Fruit fly (Drosophila melanogaster) whole organism, embryonic: ENCODE measurements around the gene IntS4.

Experiments
- Antp ChIP-seq: fragments of 200-800 bp; sonication (Bioruptor generic); optimal IDR thresholded peaks from 3 replicates; lab custom pipeline; 2016; ENCODE audit warnings: missing biosample characterization, missing genetic modification characterization
- Blimp-1 ChIP-seq: fragments of 200-800 bp; sonication (Bioruptor generic); optimal IDR thresholded peaks from 3 replicates; lab custom pipeline; 2018; ENCODE audit warnings: missing biosample characterization, missing genetic modification characterization, mild to moderate bottlenecking, moderate library complexity, missing genetic modification reagents
- BtbVII ChIP-seq: fragments of 200-800 bp; sonication (Bioruptor generic); optimal IDR thresholded peaks from 3 replicates; lab custom pipeline; 2017; ENCODE audit warnings: missing biosample characterization, mild to moderate bottlenecking, missing genetic modification characterization
- CG11560 ChIP-seq: fragments of 200-800 bp; sonication (Bioruptor generic); IDR thresholded peaks from 3 replicates; pipeline ENCODE4 v1.3.6; 2022; ENCODE audit warnings: missing biosample characterization, missing genetic modification characterization
- CG12299 ChIP-seq: fragments of 200-800 bp; sonication (Bioruptor generic); optimal IDR thresholded peaks from 2 replicates; lab custom pipeline; 2018; ENCODE audit warnings: missing biosample characterization, mild to moderate bottlenecking, missing genetic modification characterization
- CG14965 ChIP-seq: fragments of 200-800 bp; sonication (Bioruptor generic); optimal IDR thresholded peaks from 2 replicates; lab custom pipeline; 2016; ENCODE audit warnings: missing biosample characterization, missing genetic modification characterization, borderline replicate concordance
- CG1603 ChIP-seq: fragments of 200-800 bp; sonication (Bioruptor generic); optimal IDR thresholded peaks from 2 replicates; lab custom pipeline; 2019; ENCODE audit warnings: missing biosample characterization, mild to moderate bottlenecking, missing genetic modification characterization, moderate library complexity
- CG1647 ChIP-seq: fragments of 200-800 bp; sonication (Bioruptor generic); optimal IDR thresholded peaks from 3 replicates; lab custom pipeline; 2016; ENCODE audit warnings: missing biosample characterization, missing genetic modification characterization
- CG17359 ChIP-seq: fragments of 200-800 bp; sonication (Bioruptor generic); optimal IDR thresholded peaks from 3 replicates; lab custom pipeline; 2018; ENCODE audit warnings: missing biosample characterization, mild to moderate bottlenecking, missing genetic modification characterization, moderate library complexity
- CG17568 ChIP-seq: fragments of 200-800 bp; sonication (Bioruptor generic); optimal IDR thresholded peaks from 2 replicates; lab custom pipeline; 2018; ENCODE audit warnings: missing biosample characterization, mild to moderate bottlenecking, missing genetic modification characterization, moderate library complexity
- CG1792 ChIP-seq: fragments of 200-800 bp; sonication (Bioruptor generic); optimal IDR thresholded peaks from 2 replicates; lab custom pipeline; 2016; ENCODE audit warnings: missing biosample characterization, missing genetic modification characterization
- CG3407 ChIP-seq: fragments of 200-800 bp; sonication (Bioruptor generic); optimal IDR thresholded peaks from 2 replicates; lab custom pipeline; 2018; ENCODE audit warnings: missing biosample characterization, mild to moderate bottlenecking, missing genetic modification characterization
- CG42726 ChIP-seq: fragments of 200-800 bp; sonication (Bioruptor generic); IDR thresholded peaks from 2 replicates; pipeline ENCODE4 v1.3.6; 2022; ENCODE audit warnings: missing biosample characterization, missing genetic modification characterization; ENCODE audit not compliant: partially characterized antibody
- CG4854 ChIP-seq: fragments of 200-800 bp; sonication (Bioruptor generic); optimal IDR thresholded peaks from 2 replicates; lab custom pipeline; 2016; ENCODE audit warnings: missing biosample characterization, missing genetic modification characterization, inconsistent platforms
- CG6254 ChIP-seq: fragments of 200-800 bp; sonication (Bioruptor generic); optimal IDR thresholded peaks from 3 replicates; lab custom pipeline; 2017; ENCODE audit warnings: mild to moderate bottlenecking, missing biosample characterization, missing genetic modification reagents, missing genetic modification characterization
- CG6683 ChIP-seq: fragments of 200-800 bp; sonication (Bioruptor generic); optimal IDR thresholded peaks from 2 replicates; lab custom pipeline; 2017; ENCODE audit warnings: missing biosample characterization, mild to moderate bottlenecking, missing genetic modification characterization, missing genetic modification reagents
- CG7987 ChIP-seq: fragments of 200-800 bp; sonication (Bioruptor generic); optimal IDR thresholded peaks from 2 replicates; lab custom pipeline; 2018; ENCODE audit warnings: missing biosample characterization, mild to moderate bottlenecking, missing genetic modification characterization, moderate library complexity
- CG8359 ChIP-seq: fragments of 200-800 bp; sonication (Bioruptor generic); optimal IDR thresholded peaks from 2 replicates; lab custom pipeline; 2017; ENCODE audit warnings: missing biosample characterization, mild to moderate bottlenecking, missing genetic modification characterization, borderline replicate concordance
- CoRest ChIP-seq: fragments of 200-800 bp; sonication (Bioruptor generic); optimal IDR thresholded peaks from 3 replicates; lab custom pipeline; 2018; ENCODE audit warnings: missing biosample characterization, mild to moderate bottlenecking, missing genetic modification characterization, moderate library complexity
- Dbx ChIP-seq: fragments of 200-800 bp; sonication (Bioruptor generic); IDR thresholded peaks from 3 replicates; pipeline ENCODE4 v1.3.6; 2022; ENCODE audit warnings: missing biosample characterization, missing genetic modification characterization
- Dfd ChIP-seq, 2 experiments: fragments of >200 bp; optimal IDR thresholded peaks; 2 replicates each; lab custom pipeline; 2017; ENCODE audit warnings: missing biosample characterization in 2 of 2, missing genetic modification characterization in 2 of 2
- Doc3 ChIP-seq: fragments of 200-800 bp; sonication (Bioruptor generic); IDR thresholded peaks from 3 replicates; pipeline ENCODE4 v1.3.6; 2022; ENCODE audit warnings: missing biosample characterization, missing genetic modification characterization; ENCODE audit not compliant: partially characterized antibody
- Drgx ChIP-seq: fragments of 200-800 bp; sonication (Bioruptor generic); IDR thresholded peaks from 2 replicates; pipeline ENCODE4 v1.3.6; 2022; ENCODE audit warnings: missing biosample characterization, missing genetic modification characterization
- E2f1 ChIP-seq: fragments of 200-800 bp; sonication (Bioruptor generic); IDR thresholded peaks from 2 replicates; pipeline ENCODE4 v1.3.6; 2022; ENCODE audit warnings: missing biosample characterization, missing genetic modification characterization
- Eip74EF ChIP-seq, 2 experiments: fragments of 200-800 bp in 1 of 2; fragments of >200 bp in 1 of 2; sonication (Bioruptor generic) in 1 of 2; optimal IDR thresholded peaks; 2 replicates each; lab custom pipeline; 2017 to 2019; ENCODE audit warnings: missing biosample characterization in 2 of 2, missing genetic modification characterization in 2 of 2, mild to moderate bottlenecking in 1 of 2, moderate library complexity in 1 of 2
- Elba2 ChIP-seq: fragments of 200-800 bp; sonication (Bioruptor generic); optimal IDR thresholded peaks from 3 replicates; lab custom pipeline; 2016; ENCODE audit warnings: missing biosample characterization, missing genetic modification characterization
- HmgD ChIP-seq: fragments of 200-800 bp; sonication (Bioruptor generic); optimal IDR thresholded peaks from 3 replicates; lab custom pipeline; 2016; ENCODE audit warnings: missing biosample characterization, missing genetic modification characterization
- Mes4 ChIP-seq: fragments of 200-800 bp; sonication (Bioruptor generic); optimal IDR thresholded peaks from 2 replicates; lab custom pipeline; 2016; ENCODE audit warnings: missing biosample characterization, missing genetic modification characterization
- Nf-YA ChIP-seq: fragments of 200-800 bp; sonication (Bioruptor generic); IDR thresholded peaks from 2 replicates; pipeline ENCODE4 v1.3.6; 2022; ENCODE audit warnings: missing biosample characterization, missing genetic modification characterization
- Poxn ChIP-seq: fragments of 200-800 bp; sonication (Bioruptor generic); IDR thresholded peaks from 2 replicates; pipeline ENCODE4 v1.3.6; 2022; ENCODE audit warnings: missing biosample characterization, missing genetic modification characterization
- Scr ChIP-seq: fragments of 200-800 bp; sonication (Bioruptor generic); IDR thresholded peaks from 2 replicates; pipeline ENCODE4 v1.3.6; 2022; ENCODE audit warnings: missing biosample characterization, missing genetic modification characterization; ENCODE audit not compliant: partially characterized antibody
- al ChIP-seq: fragments of 200-800 bp; sonication (Bioruptor generic); IDR thresholded peaks from 2 replicates; pipeline ENCODE4 v1.3.6; 2022; ENCODE audit warnings: missing biosample characterization, missing genetic modification characterization
- bowl ChIP-seq: fragments of 200-800 bp; sonication (Bioruptor generic); IDR thresholded peaks from 2 replicates; pipeline ENCODE4 v1.3.6; 2022; ENCODE audit warnings: missing biosample characterization, missing genetic modification characterization
- br ChIP-seq: fragments of >200 bp; optimal IDR thresholded peaks from 2 replicates; lab custom pipeline; 2017
- bsh ChIP-seq, 2 experiments: fragments of 200-800 bp; sonication (Bioruptor generic); optimal IDR thresholded peaks; 2 replicates each; lab custom pipeline; 2017 to 2018; ENCODE audit warnings: mild to moderate bottlenecking in 2 of 2, missing biosample characterization in 2 of 2, missing genetic modification characterization in 2 of 2, moderate library complexity in 1 of 2
- crc ChIP-seq: fragments of 200-800 bp; sonication (Bioruptor generic); optimal IDR thresholded peaks from 2 replicates; lab custom pipeline; 2016; ENCODE audit warnings: missing biosample characterization, missing genetic modification characterization
- dm ChIP-seq: fragments of 200-800 bp; sonication (Bioruptor generic); optimal IDR thresholded peaks from 3 replicates; lab custom pipeline; 2016; ENCODE audit warnings: missing biosample characterization, missing genetic modification characterization
- dpn ChIP-seq, 2 experiments: fragments of 200-800 bp; sonication (Bioruptor generic); optimal IDR thresholded peaks; 3 replicates each; lab custom pipeline; 2016; ENCODE audit warnings: missing biosample characterization in 2 of 2, missing genetic modification characterization in 2 of 2
- gcm2 ChIP-seq: fragments of 200-800 bp; sonication (Bioruptor generic); optimal IDR thresholded peaks from 2 replicates; lab custom pipeline; 2016; ENCODE audit warnings: missing biosample characterization, missing genetic modification characterization
- jigr1 ChIP-seq: fragments of 200-800 bp; sonication (Bioruptor generic); IDR thresholded peaks from 3 replicates; pipeline ENCODE4 v1.3.6; 2022; ENCODE audit warnings: missing biosample characterization, missing genetic modification characterization
- kah ChIP-seq: fragments of 200-800 bp; sonication (Bioruptor generic); optimal IDR thresholded peaks from 2 replicates; lab custom pipeline; 2018; ENCODE audit warnings: missing biosample characterization, mild to moderate bottlenecking, missing genetic modification characterization
- odd ChIP-seq: fragments of 200-800 bp; sonication (Bioruptor generic); optimal IDR thresholded peaks from 2 replicates; lab custom pipeline; 2017; ENCODE audit warnings: missing biosample characterization, mild to moderate bottlenecking, missing genetic modification characterization
- onecut ChIP-seq: fragments of 200-800 bp; sonication (Bioruptor generic); IDR thresholded peaks from 2 replicates; pipeline ENCODE4 v1.3.6; 2022; ENCODE audit warnings: missing biosample characterization, missing genetic modification characterization
- schlank ChIP-seq: fragments of 200-800 bp; sonication (Bioruptor generic); optimal IDR thresholded peaks from 2 replicates; lab custom pipeline; 2018; ENCODE audit warnings: missing biosample characterization, mild to moderate bottlenecking, missing genetic modification characterization
- seq ChIP-seq: fragments of 200-800 bp; sonication (Bioruptor generic); IDR thresholded peaks from 2 replicates; pipeline ENCODE4 v1.3.6; 2022; ENCODE audit warnings: missing biosample characterization, missing genetic modification characterization
- sim ChIP-seq: fragments of 200-800 bp; sonication (Bioruptor generic); IDR thresholded peaks from 2 replicates; pipeline ENCODE4 v1.3.6; 2022; ENCODE audit warnings: missing biosample characterization, missing genetic modification characterization
- sima ChIP-seq: fragments of 200-800 bp; sonication (Bioruptor generic); optimal IDR thresholded peaks from 2 replicates; lab custom pipeline; 2016; ENCODE audit warnings: missing biosample characterization, missing genetic modification characterization
- slou ChIP-seq: fragments of 200-800 bp; sonication (Bioruptor generic); optimal IDR thresholded peaks from 3 replicates; lab custom pipeline; 2016; ENCODE audit warnings: missing biosample characterization, missing genetic modification characterization
- sna ChIP-seq: fragments of 200-800 bp; sonication (Bioruptor generic); IDR thresholded peaks from 2 replicates; pipeline ENCODE4 v1.3.6; 2022; ENCODE audit warnings: missing biosample characterization, missing genetic modification characterization; ENCODE audit not compliant: partially characterized antibody
- tio ChIP-seq: fragments of 200-800 bp; sonication (Bioruptor generic); optimal IDR thresholded peaks from 2 replicates; lab custom pipeline; 2017; ENCODE audit warnings: missing biosample characterization, missing genetic modification characterization, inconsistent platforms
- vnd ChIP-seq: fragments of 200-800 bp; sonication (Bioruptor generic); IDR thresholded peaks from 3 replicates; pipeline ENCODE4 v1.3.6; 2022; ENCODE audit warnings: missing biosample characterization, missing genetic modification characterization; ENCODE audit not compliant: partially characterized antibody

Gene IntS4

DNA sequence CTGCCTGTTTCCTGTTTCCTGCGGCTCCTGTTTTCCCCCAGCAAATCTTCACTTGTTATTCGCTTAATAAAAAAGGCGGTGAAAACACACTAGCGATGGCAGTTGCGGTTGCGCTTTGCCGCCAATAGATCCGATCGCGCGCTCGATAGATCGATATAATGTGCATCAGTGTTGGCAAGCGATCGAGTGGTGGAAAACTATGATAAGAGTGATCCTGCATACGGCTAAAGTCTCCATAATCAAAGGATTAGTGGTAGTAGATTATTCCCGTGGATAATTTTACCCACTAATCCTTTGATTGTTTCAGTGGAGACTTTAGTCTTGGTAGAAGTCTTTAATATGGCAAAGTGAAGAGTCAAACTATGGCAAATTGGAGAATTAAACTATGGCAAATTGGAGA is 47.6 kb upstream of the IntS4 start, which contains the start of gene Caf1-180 (continued):
- TF ChIP-seq CG42726 (GFP tag; lab: Robert Waterston, UW) = peak; percentile 87
- TF ChIP-seq CG4854 (GFP tag; lab: Kevin White, UChicago) = no peak
- no peak for TF ChIP-seq tio
- no peak for TF ChIP-seq gcm2 (GFP tag; lab: Kevin White, UChicago)
- no peak for TF ChIP-seq Poxn (GFP tag; lab: Robert Waterston, UW)
- no peak for TF ChIP-seq CG17359 (tag; lab: Kevin White, UChicago)
- peak; percentile 83 for TF ChIP-seq Scr (GFP tag; lab: Robert Waterston, UW)
- no peak for TF ChIP-seq al (GFP tag; lab: Robert Waterston, UW)
- no peak for TF ChIP-seq CG1792 (GFP tag; lab: Kevin White, UChicago)
- no peak for TF ChIP-seq CG11560 (tag; lab: Robert Waterston, UW)
- TF ChIP-seq CG6683 = no peak
- no peak for TF ChIP-seq Nf-YA (GFP tag; lab: Robert Waterston, UW)
- peak; percentile 76 for TF ChIP-seq vnd (GFP tag; lab: Robert Waterston, UW)
- no peak for TF ChIP-seq Drgx (GFP tag; lab: Robert Waterston, UW)
- no peak for TF ChIP-seq crc (GFP tag; lab: Kevin White, UChicago)
- no peak for TF ChIP-seq CG1647 (GFP tag; lab: Kevin White, UChicago)
- TF ChIP-seq seq = no peak
- 0 out of 3 replicates have a peak, but pooled peaks have one; percentile 12 for TF ChIP-seq Dbx (GFP tag; lab: Robert Waterston, UW)
- no peak for TF ChIP-seq odd (GFP tag; lab: Kevin White, UChicago)
- TF ChIP-seq CG7987 = no peak
- TF ChIP-seq Antp (GFP tag; lab: Kevin White, UChicago) = peak; percentile 42
- TF ChIP-seq Blimp-1 (GFP tag; lab: Kevin White, UChicago) = no peak
- peak; percentile 70 for TF ChIP-seq CG1603 (tag; lab: Kevin White, UChicago)
- peak; percentile 99 for TF ChIP-seq E2f1 (GFP tag; lab: Robert Waterston, UW)
- TF ChIP-seq onecut (GFP tag; lab: Robert Waterston, UW) = no peak
- no peak for TF ChIP-seq slou (GFP tag; lab: Kevin White, UChicago)
- no peak for TF ChIP-seq Dfd (GFP tag; optimal IDR thresholded peaks at IDR 0.05; lab: Kevin White, UChicago)
- peak; percentile 56 for TF ChIP-seq HmgD (GFP tag; lab: Kevin White, UChicago)
- TF ChIP-seq CG17568 (GFP tag; lab: Kevin White, UChicago) = no peak
- TF ChIP-seq br = no peak
- peak; percentile 69 for TF ChIP-seq sna (GFP tag; lab: Robert Waterston, UW)
- TF ChIP-seq dpn (GFP tag; optimal IDR thresholded peaks at IDR 0.05; lab: Kevin White, UChicago) = peak; percentile 30 to 33
- TF ChIP-seq Doc3 = peak; percentile 63
- no peak for TF ChIP-seq CG6254 (GFP tag; lab: Kevin White, UChicago)
- TF ChIP-seq CoRest (tag; lab: Kevin White, UChicago) = peak; percentile 53
- no peak for TF ChIP-seq bsh (GFP tag; optimal IDR thresholded peaks at IDR 0.05; lab: Kevin White, UChicago)
- no peak for TF ChIP-seq Mes4
- no peak for TF ChIP-seq schlank (tag; lab: Kevin White, UChicago)
- no peak for TF ChIP-seq CG12299
- no peak for TF ChIP-seq kah (GFP tag; lab: Kevin White, UChicago)
- no peak for TF ChIP-seq jigr1
- no peak for TF ChIP-seq sim
- TF ChIP-seq Eip74EF (GFP tag; optimal IDR thresholded peaks at IDR 0.05; lab: Kevin White, UChicago) = no peak
- TF ChIP-seq CG8359 = no peak
- no peak for TF ChIP-seq CG14965 (GFP tag; lab: Kevin White, UChicago)
- TF ChIP-seq bowl (GFP tag; lab: Robert Waterston, UW) = no peak
- TF ChIP-seq CG3407 (GFP tag; lab: Kevin White, UChicago) = no peak
- TF ChIP-seq BtbVII (GFP tag; lab: Kevin White, UChicago) = no peak
- no peak for TF ChIP-seq sima (GFP tag; lab: Kevin White, UChicago)
- TF ChIP-seq Elba2 = no peak
- TF ChIP-seq dm = no peak
